Fruit fly (Drosophila melanogaster): ENCODE measurements around the gene a10.
A peak's percentile ranks its signal among the peaks of the same experiment; 100 is the strongest.

- TF ChIP-seq Clk (GFP tag; optimal IDR thresholded peaks at IDR 0.05) (no peak), pad (GFP tag; optimal IDR thresholded peaks at IDR 0.05) (no peak), CG11617 (GFP tag; optimal IDR thresholded peaks at IDR 0.05) (no peak), CG12768 (GFP tag; optimal IDR thresholded peaks at IDR 0.05) (peak; percentile 35), Crg-1 (GFP tag; optimal IDR thresholded peaks at IDR 0.05) (no peak), CG14711 (tag; optimal IDR thresholded peaks at IDR 0.05) (no peak), CG7101 (tag; optimal IDR thresholded peaks at IDR 0.05) (no peak), tj (GFP tag; optimal IDR thresholded peaks at IDR 0.05) (no peak), kay (GFP tag; ENCODE audit: borderline replicate concordance) (peak; percentile 91), Mnt (GFP tag; optimal IDR thresholded peaks at IDR 0.05) (no peak), ovo (GFP tag; optimal IDR thresholded peaks at IDR 0.05) (no peak)
Observed at dm6 chr3L:17010492-17011303, 12.8 kb downstream of the a10 start.

All from whole organism, adult.